Fruit fly (Drosophila melanogaster) S2 (cell line): ENCODE results near the gene Sf3a1.

Source experiments
- CG8478 ChIP-seq: fragments of >200 bp; optimal IDR thresholded peaks from 2 replicates; lab custom pipeline; 2018
- CTCF ChIP-seq, 2 experiments: fragments of >200 bp; optimal IDR thresholded peaks; 2 replicates each; lab custom pipeline; 2018

DNA sequence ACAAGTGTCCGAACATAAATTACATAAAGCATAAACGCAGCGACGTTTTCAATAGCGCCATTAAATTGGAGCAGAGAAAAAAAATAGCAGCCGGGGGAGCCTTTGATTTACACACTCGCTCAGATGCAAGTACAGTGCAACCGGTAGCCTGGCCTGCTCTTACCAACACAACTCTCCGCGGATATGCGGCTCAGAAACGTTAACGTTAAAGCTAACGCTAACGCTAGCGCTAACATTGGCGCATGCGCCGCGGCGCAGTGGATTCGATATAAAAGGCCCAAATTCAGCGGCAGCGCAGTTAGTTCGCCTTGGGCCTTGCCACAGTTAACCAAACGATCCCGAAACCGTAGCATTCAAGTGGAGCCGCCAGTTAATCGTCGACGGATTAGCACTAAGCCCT lies 12.1 kb upstream of the Sf3a1 start, which contains the start of gene Pxd:
- TF ChIP-seq CTCF (optimal IDR thresholded peaks at IDR 0.05; lab: Kevin White, UChicago), result no peak
- TF ChIP-seq CG8478 (lab: Kevin White, UChicago), result no peak
